Worm (Caenorhabditis elegans): ENCODE results near the gene ptp-8.

Gene ptp-8

ce11 chrIV:7381754-7382153 lies at the start of gene ptp-8:
Gene ptp-8 (plus strand): TSS chrIV:7382054.
- TF ChIP-seq pha-4 (GFP tag; IDR thresholded peaks at IDR 0.05) = no peak
- no peak for TF ChIP-seq pha-4 (tag; optimal IDR thresholded peaks at IDR 0.05)
- TF ChIP-seq nhr-102 (tag; optimal IDR thresholded peaks at IDR 0.05) = no peak
- no peak for TF ChIP-seq saeg-2 (GFP tag; IDR thresholded peaks at IDR 0.05)
- TF ChIP-seq dve-1 (tag; optimal IDR thresholded peaks at IDR 0.05; ENCODE audit: insufficient read depth) = no peak
- no peak for TF ChIP-seq php-3 (GFP tag; IDR thresholded peaks at IDR 0.05)

DNA sequence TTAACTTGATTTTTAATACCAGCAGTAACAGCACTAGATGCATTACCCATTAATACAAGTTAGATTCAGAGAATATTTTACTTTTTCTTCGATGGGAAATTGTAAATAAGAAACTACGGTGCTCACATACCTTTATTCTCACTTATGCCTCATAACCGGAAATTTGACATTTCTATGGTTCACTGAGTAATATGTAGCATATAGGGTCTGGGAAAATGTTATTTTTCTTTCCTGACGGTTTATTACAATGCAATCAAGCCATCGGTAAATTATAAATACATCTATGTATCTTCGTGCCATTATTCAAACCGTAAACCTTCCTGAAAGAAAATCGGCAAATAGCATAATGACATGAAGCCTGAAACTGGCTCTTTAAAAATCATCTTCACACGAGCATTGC lies 49.2 kb upstream of the ptp-8 start, which contains the start of gene ocr-4:
Gene ocr-4, minus strand, starts transcription at position 101 of the 400 bp plus-strand sequence.
- TF ChIP-seq F49E8.2 (tag; optimal IDR thresholded peaks at IDR 0.05; ENCODE audit: borderline replicate concordance) = no peak
- no peak for TF ChIP-seq mxl-3 (GFP tag; optimal IDR thresholded peaks at IDR 0.05)
- no peak for TF ChIP-seq mep-1 (tag; optimal IDR thresholded peaks at IDR 0.05)
- no peak for TF ChIP-seq mes-2 (tag; optimal IDR thresholded peaks at IDR 0.05; ENCODE audit: poor library complexity, severe bottlenecking)
- TF ChIP-seq spr-3 (GFP tag; optimal IDR thresholded peaks at IDR 0.05) = no peak
- no peak for TF ChIP-seq vab-7 (GFP tag; IDR thresholded peaks at IDR 0.05)
- TF ChIP-seq ceh-62 (tag; optimal IDR thresholded peaks at IDR 0.05) = no peak
- no peak for TF ChIP-seq ZK337.2 (GFP tag; IDR thresholded peaks at IDR 0.05)
- no peak for TF ChIP-seq F26F4.8 (GFP tag; conservative IDR thresholded peaks at IDR 0.05)
- TF ChIP-seq nhr-102 (tag; optimal IDR thresholded peaks at IDR 0.05) = no peak
- no peak for TF ChIP-seq arid-1 (GFP tag; conservative IDR thresholded peaks at IDR 0.05)
- TF ChIP-seq nhr-77 (tag; optimal IDR thresholded peaks at IDR 0.05) = no peak
- no peak for TF ChIP-seq Y75B8A.6 (GFP tag; IDR thresholded peaks at IDR 0.05)
- TF ChIP-seq attf-4 (tag; optimal IDR thresholded peaks at IDR 0.05) = no peak
- TF ChIP-seq tag-97 (GFP tag; IDR thresholded peaks at IDR 0.05) = no peak
- no peak for TF ChIP-seq zfp-3 (GFP tag; conservative IDR thresholded peaks at IDR 0.05)
- TF ChIP-seq aha-1 (tag) = no peak
- TF ChIP-seq daf-12 (tag; optimal IDR thresholded peaks at IDR 0.05) = no peak

ce11 chrIV:7338042-7338441 lies 43.8 kb upstream of the ptp-8 start:
- no peak for TF ChIP-seq lir-3 (tag; optimal IDR thresholded peaks at IDR 0.05)
- no peak for TF ChIP-seq spr-1 (tag; optimal IDR thresholded peaks at IDR 0.05)
- TF ChIP-seq mxl-2 (GFP tag; conservative IDR thresholded peaks at IDR 0.05) = no peak
- peak in 1 of 2 experiments; percentile 70 for TF ChIP-seq unc-62 (GFP tag; optimal IDR thresholded peaks at IDR 0.05 in 1 of 2)
- no peak for TF ChIP-seq unc-62 (tag; optimal IDR thresholded peaks at IDR 0.05)
- TF ChIP-seq dve-1 (tag; optimal IDR thresholded peaks at IDR 0.05; ENCODE audit: insufficient read depth) = no peak
- TF ChIP-seq pha-4 (GFP tag; IDR thresholded peaks at IDR 0.05) = no peak
- no peak for TF ChIP-seq pha-4 (tag; optimal IDR thresholded peaks at IDR 0.05)
- peak; percentile 95 for TF ChIP-seq aha-1 (tag)
- TF ChIP-seq madf-5 (GFP tag; IDR thresholded peaks at IDR 0.05) = no peak
- TF ChIP-seq saeg-2 (GFP tag; IDR thresholded peaks at IDR 0.05) = no peak
- no peak for TF ChIP-seq ama-1 (optimal IDR thresholded peaks at IDR 0.05)
- no peak for TF ChIP-seq mdt-29 (GFP tag; IDR thresholded peaks at IDR 0.05)
- TF ChIP-seq lin-39 (tag; optimal IDR thresholded peaks at IDR 0.05) = no peak
- no peak for TF ChIP-seq daf-16 (GFP tag; optimal IDR thresholded peaks at IDR 0.05)
- no peak for TF ChIP-seq daf-16 (tag; optimal IDR thresholded peaks at IDR 0.05)
- no peak for TF ChIP-seq F49E8.2 (tag; optimal IDR thresholded peaks at IDR 0.05; ENCODE audit: borderline replicate concordance)
- no peak for TF ChIP-seq ceh-28 (tag; optimal IDR thresholded peaks at IDR 0.05)

DNA sequence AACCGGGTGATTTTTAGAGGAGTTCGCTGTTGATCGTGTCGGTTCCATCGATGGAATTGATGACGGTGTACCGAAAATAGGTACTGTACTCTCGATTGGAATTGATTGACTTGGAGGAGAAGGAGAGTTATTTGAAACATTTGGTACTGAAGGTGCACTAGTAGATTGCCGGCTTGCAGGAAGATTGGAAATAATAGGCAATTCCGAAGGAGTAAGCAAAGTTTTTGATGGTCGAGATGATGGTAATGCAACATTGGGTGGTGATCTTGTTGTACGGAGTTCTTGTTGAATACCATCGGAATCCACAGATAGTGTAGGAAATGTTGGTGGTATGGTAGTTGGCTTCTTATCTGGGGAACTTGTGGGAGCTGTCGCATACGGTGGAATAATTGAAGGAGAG lies 42.8 kb upstream of the ptp-8 start:
- TF ChIP-seq Y75B8A.6 (GFP tag; IDR thresholded peaks at IDR 0.05) = no peak
- TF ChIP-seq aha-1 (tag) = peak; percentile 96

- TF ChIP-seq snpc-4 (tag; optimal IDR thresholded peaks at IDR 0.05) (no peak), unc-62 (GFP tag; optimal IDR thresholded peaks at IDR 0.05 in 1 of 2) (peak in 1 of 2 experiments; percentile 86), unc-62 (tag; optimal IDR thresholded peaks at IDR 0.05) (no peak)
Observed at ce11 chrIV:7342144-7342543, 39.7 kb upstream of the ptp-8 start.
